Fruit fly (Drosophila melanogaster) whole organism, embryonic: Measurements from ENCODE around the gene cni.

Experiments
- Atf3 ChIP-seq: fragments of 200-800 bp; sonication (Bioruptor generic); optimal IDR thresholded peaks from 3 replicates; lab custom pipeline; 2016; ENCODE audit warnings: missing biosample characterization, missing genetic modification characterization
- B-H1 ChIP-seq: fragments of 200-800 bp; sonication (Bioruptor generic); IDR thresholded peaks from 3 replicates; pipeline ENCODE4 v1.3.6; 2022; ENCODE audit warnings: missing biosample characterization, missing genetic modification characterization
- Bgb ChIP-seq: fragments of 200-800 bp; sonication (Bioruptor generic); IDR thresholded peaks from 2 replicates; pipeline ENCODE4 v1.3.6; 2022; ENCODE audit warnings: missing biosample characterization, missing genetic modification characterization; ENCODE audit not compliant: partially characterized antibody
- CG10462 ChIP-seq: fragments of 200-800 bp; sonication (Bioruptor generic); optimal IDR thresholded peaks from 2 replicates; lab custom pipeline; 2016; ENCODE audit warnings: missing biosample characterization, missing genetic modification characterization
- CG12299 ChIP-seq: fragments of 200-800 bp; sonication (Bioruptor generic); optimal IDR thresholded peaks from 2 replicates; lab custom pipeline; 2018; ENCODE audit warnings: missing biosample characterization, mild to moderate bottlenecking, missing genetic modification characterization
- CG14014 ChIP-seq: fragments of 200-800 bp; sonication (Bioruptor generic); IDR thresholded peaks from 2 replicates; pipeline ENCODE4 v1.3.6; 2022; ENCODE audit warnings: missing biosample characterization, missing genetic modification characterization
- CG15011 ChIP-seq: fragments of 200-800 bp; sonication (Bioruptor generic); optimal IDR thresholded peaks from 3 replicates; lab custom pipeline; 2018; ENCODE audit warnings: missing biosample characterization, mild to moderate bottlenecking, missing genetic modification characterization
- CG15073 ChIP-seq: fragments of 200-800 bp; sonication (Bioruptor generic); optimal IDR thresholded peaks from 2 replicates; lab custom pipeline; 2016; ENCODE audit warnings: missing biosample characterization, missing genetic modification characterization
- CG17612 ChIP-seq: fragments of 200-800 bp; sonication (Bioruptor generic); IDR thresholded peaks from 2 replicates; pipeline ENCODE4 v1.3.6; 2022; ENCODE audit warnings: missing biosample characterization, missing genetic modification characterization
- CG17802 ChIP-seq: fragments of 200-800 bp; sonication (Bioruptor generic); optimal IDR thresholded peaks from 2 replicates; lab custom pipeline; 2018; ENCODE audit warnings: missing biosample characterization, mild to moderate bottlenecking, missing genetic modification characterization, moderate library complexity
- CG1792 ChIP-seq: fragments of 200-800 bp; sonication (Bioruptor generic); optimal IDR thresholded peaks from 2 replicates; lab custom pipeline; 2016; ENCODE audit warnings: missing biosample characterization, missing genetic modification characterization
- CG1832 ChIP-seq: fragments of 200-800 bp; sonication (Bioruptor generic); optimal IDR thresholded peaks from 2 replicates; lab custom pipeline; 2017; ENCODE audit warnings: missing biosample characterization, mild to moderate bottlenecking, missing genetic modification characterization, inconsistent platforms
- CG2116 ChIP-seq: fragments of 200-800 bp; sonication (Bioruptor generic); optimal IDR thresholded peaks from 3 replicates; lab custom pipeline; 2018; ENCODE audit warnings: missing biosample characterization, mild to moderate bottlenecking, missing genetic modification characterization
- CG2199 ChIP-seq: fragments of 200-800 bp; sonication (Bioruptor generic); IDR thresholded peaks from 3 replicates; pipeline ENCODE4 v1.3.6; 2022; ENCODE audit warnings: missing biosample characterization, missing genetic modification characterization
- CG2712 ChIP-seq: fragments of 200-800 bp; optimal IDR thresholded peaks from 3 replicates; lab custom pipeline; 2019; ENCODE audit warnings: missing biosample characterization, mild to moderate bottlenecking, missing genetic modification characterization, moderate library complexity
- CG2875 ChIP-seq: fragments of 200-800 bp; sonication (Bioruptor generic); optimal IDR thresholded peaks from 2 replicates; lab custom pipeline; 2017; ENCODE audit warnings: missing biosample characterization, mild to moderate bottlenecking, missing genetic modification characterization, missing genetic modification reagents
- CG30431 ChIP-seq: fragments of 200-800 bp; sonication (Bioruptor generic); optimal IDR thresholded peaks from 2 replicates; lab custom pipeline; 2017; ENCODE audit warnings: missing biosample characterization, missing genetic modification characterization
- CG34224 ChIP-seq: fragments of 200-800 bp; sonication (Bioruptor generic); IDR thresholded peaks from 3 replicates; pipeline ENCODE4 v1.3.6; 2022; ENCODE audit warnings: missing biosample characterization, missing genetic modification characterization; ENCODE audit not compliant: partially characterized antibody
- CG43689 ChIP-seq: fragments of 200-800 bp; sonication (Bioruptor generic); IDR thresholded peaks from 2 replicates; pipeline ENCODE4 v1.3.6; 2022; ENCODE audit warnings: missing biosample characterization, missing genetic modification characterization
- CG6813 ChIP-seq: fragments of 200-800 bp; sonication (Bioruptor generic); optimal IDR thresholded peaks from 2 replicates; lab custom pipeline; 2017; ENCODE audit warnings: missing biosample characterization, missing genetic modification characterization, mild to moderate bottlenecking, moderate library complexity, missing genetic modification reagents
- CG7556 ChIP-seq: fragments of 200-800 bp; sonication (Bioruptor generic); optimal IDR thresholded peaks from 2 replicates; lab custom pipeline; 2017; ENCODE audit warnings: missing biosample characterization, mild to moderate bottlenecking, missing genetic modification characterization
- CG8944 ChIP-seq: fragments of 200-800 bp; sonication (Bioruptor generic); optimal IDR thresholded peaks from 3 replicates; lab custom pipeline; 2016; ENCODE audit warnings: missing biosample characterization, missing genetic modification characterization
- CTCF ChIP-seq: fragments of 200-800 bp; sonication (Bioruptor generic); optimal IDR thresholded peaks from 2 replicates; lab custom pipeline; 2017; ENCODE audit warnings: missing biosample characterization, mild to moderate bottlenecking, missing genetic modification characterization, moderate library complexity
- CrebB ChIP-seq: fragments of 200-800 bp; sonication (Bioruptor generic); optimal IDR thresholded peaks from 3 replicates; lab custom pipeline; 2018; ENCODE audit warnings: missing biosample characterization, mild to moderate bottlenecking, missing genetic modification characterization
- Dip2 ChIP-seq: fragments of 200-800 bp; sonication (Bioruptor generic); IDR thresholded peaks from 2 replicates; pipeline ENCODE4 v1.3.6; 2022; ENCODE audit warnings: missing biosample characterization, missing genetic modification characterization
- Doc2 ChIP-seq: fragments of 200-800 bp; sonication (Bioruptor generic); IDR thresholded peaks from 2 replicates; pipeline ENCODE4 v1.3.6; 2022; ENCODE audit warnings: missing biosample characterization, missing genetic modification characterization
- Ets97D ChIP-seq: fragments of 200-800 bp; sonication (Bioruptor generic); optimal IDR thresholded peaks from 3 replicates; lab custom pipeline; 2016; ENCODE audit warnings: missing biosample characterization, missing genetic modification characterization
- Gsc ChIP-seq: fragments of 200-800 bp; sonication (Bioruptor generic); IDR thresholded peaks from 2 replicates; pipeline ENCODE4 v1.3.6; 2022; ENCODE audit warnings: missing biosample characterization, missing genetic modification characterization
- HLH54F ChIP-seq: fragments of 200-800 bp; sonication (Bioruptor generic); optimal IDR thresholded peaks from 3 replicates; lab custom pipeline; 2016; ENCODE audit warnings: missing biosample characterization, missing genetic modification characterization
- HmgZ ChIP-seq: fragments of 200-800 bp; sonication (Bioruptor generic); optimal IDR thresholded peaks from 2 replicates; lab custom pipeline; 2018; ENCODE audit warnings: missing biosample characterization, mild to moderate bottlenecking, missing genetic modification characterization
- Poxn ChIP-seq: fragments of 200-800 bp; sonication (Bioruptor generic); IDR thresholded peaks from 2 replicates; pipeline ENCODE4 v1.3.6; 2022; ENCODE audit warnings: missing biosample characterization, missing genetic modification characterization
- Rx ChIP-seq: fragments of 200-800 bp; sonication (Bioruptor generic); IDR thresholded peaks from 2 replicates; pipeline ENCODE4 v1.3.6; 2022; ENCODE audit warnings: missing biosample characterization, missing genetic modification characterization
- Trl ChIP-seq, 3 experiments: fragments of >200 bp in 2 of 3; fragments of 200-800 bp in 1 of 3; sonication (Bioruptor generic) in 1 of 3; optimal IDR thresholded peaks; 2 replicates in 1 of 3; 3 replicates in 2 of 3; lab custom pipeline; 2016 to 2017; ENCODE audit warnings: missing biosample characterization in 1 of 3, missing genetic modification characterization in 1 of 3
- ac ChIP-seq: fragments of 200-800 bp; sonication (Bioruptor generic); optimal IDR thresholded peaks from 3 replicates; lab custom pipeline; 2017; ENCODE audit warnings: missing biosample characterization, mild to moderate bottlenecking, missing genetic modification characterization
- br ChIP-seq: fragments of >200 bp; optimal IDR thresholded peaks from 2 replicates; lab custom pipeline; 2017
- cad ChIP-seq: fragments of >200 bp; optimal IDR thresholded peaks from 2 replicates; lab custom pipeline; 2017; ENCODE audit warnings: missing biosample characterization, missing genetic modification characterization
- chn ChIP-seq: fragments of 200-800 bp; sonication (Bioruptor generic); optimal IDR thresholded peaks from 2 replicates; lab custom pipeline; 2016; ENCODE audit warnings: missing biosample characterization, missing genetic modification characterization
- danr ChIP-seq: fragments of 200-800 bp; sonication (Bioruptor generic); IDR thresholded peaks from 2 replicates; pipeline ENCODE4 v1.3.6; 2022; ENCODE audit warnings: missing biosample characterization, missing genetic modification characterization
- disco-r ChIP-seq: fragments of 200-800 bp; sonication (Bioruptor generic); optimal IDR thresholded peaks from 2 replicates; lab custom pipeline; 2016; ENCODE audit warnings: missing biosample characterization, missing genetic modification characterization
- emc ChIP-seq: fragments of 200-800 bp; sonication (Bioruptor generic); optimal IDR thresholded peaks from 2 replicates; lab custom pipeline; 2016; ENCODE audit warnings: missing biosample characterization, missing genetic modification characterization
- eve ChIP-seq, 2 experiments: fragments of >200 bp; optimal IDR thresholded peaks; 2 replicates each; lab custom pipeline; 2017; ENCODE audit warnings: missing biosample characterization in 2 of 2, missing genetic modification characterization in 2 of 2
- gfzf ChIP-seq: fragments of 200-800 bp; sonication (Bioruptor generic); optimal IDR thresholded peaks from 2 replicates; lab custom pipeline; 2016; ENCODE audit warnings: missing biosample characterization, mild to moderate bottlenecking, missing genetic modification characterization, moderate library complexity
- grau ChIP-seq: fragments of 200-800 bp; optimal IDR thresholded peaks from 3 replicates; lab custom pipeline; 2019; ENCODE audit warnings: missing biosample characterization, mild to moderate bottlenecking, missing genetic modification characterization, moderate library complexity
- hbn ChIP-seq: fragments of 200-800 bp; sonication (Bioruptor generic); IDR thresholded peaks from 2 replicates; pipeline ENCODE4 v1.3.6; 2022; ENCODE audit warnings: missing biosample characterization, missing genetic modification characterization; ENCODE audit not compliant: partially characterized antibody
- ind ChIP-seq: fragments of 200-800 bp; sonication (Bioruptor generic); optimal IDR thresholded peaks from 3 replicates; lab custom pipeline; 2016; ENCODE audit warnings: missing biosample characterization, missing genetic modification characterization
- inv ChIP-seq: fragments of 200-800 bp; sonication (Bioruptor generic); IDR thresholded peaks from 2 replicates; pipeline ENCODE4 v1.3.6; 2022; ENCODE audit warnings: missing biosample characterization, missing genetic modification characterization; ENCODE audit not compliant: partially characterized antibody
- ken ChIP-seq: fragments of 200-800 bp; sonication (Bioruptor generic); IDR thresholded peaks from 3 replicates; pipeline ENCODE4 v1.3.6; 2022; ENCODE audit warnings: missing biosample characterization, missing genetic modification characterization
- org-1 ChIP-seq: fragments of 200-800 bp; sonication (Bioruptor generic); optimal IDR thresholded peaks from 2 replicates; lab custom pipeline; 2017; ENCODE audit warnings: missing biosample characterization, missing genetic modification characterization
- pzg ChIP-seq: fragments of 200-800 bp; sonication (Bioruptor generic); optimal IDR thresholded peaks from 3 replicates; lab custom pipeline; 2018; ENCODE audit warnings: missing biosample characterization, mild to moderate bottlenecking, missing genetic modification characterization, moderate library complexity
- row ChIP-seq: fragments of 200-800 bp; sonication (Bioruptor generic); IDR thresholded peaks from 3 replicates; pipeline ENCODE4 v1.3.6; 2022; ENCODE audit warnings: missing biosample characterization, missing genetic modification characterization
- stwl ChIP-seq: fragments of 200-800 bp; sonication (Bioruptor generic); optimal IDR thresholded peaks from 3 replicates; lab custom pipeline; 2018; ENCODE audit warnings: missing biosample characterization, mild to moderate bottlenecking, missing genetic modification characterization, moderate library complexity
- tx ChIP-seq: fragments of 200-800 bp; sonication (Bioruptor generic); optimal IDR thresholded peaks from 2 replicates; lab custom pipeline; 2016; ENCODE audit warnings: missing biosample characterization, missing genetic modification characterization

cni gene

DNA sequence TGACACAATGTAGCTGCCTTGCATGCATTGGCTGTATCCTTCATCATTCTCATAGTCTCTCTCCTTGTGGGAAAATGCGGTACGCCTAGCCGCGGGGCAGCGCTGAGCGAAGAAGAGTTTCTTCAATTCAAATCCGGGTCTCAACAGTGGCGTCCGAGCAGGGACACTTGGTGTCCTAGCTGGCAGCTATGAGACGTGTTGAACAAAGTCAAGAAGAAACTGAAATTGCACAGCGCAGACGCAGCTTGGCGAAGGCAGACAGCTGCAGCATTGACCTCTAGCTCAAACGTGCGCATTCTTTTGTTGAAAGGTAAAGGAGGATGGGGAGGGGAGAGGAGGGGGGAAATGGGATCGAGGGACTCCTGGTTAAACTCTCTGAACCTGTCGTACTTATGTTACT, 46.8 kb downstream of the cni start (continued):
- TF ChIP-seq CG43689 (GFP tag; lab: Robert Waterston, UW): no peak
- TF ChIP-seq Poxn (GFP tag; lab: Robert Waterston, UW): no peak
- peak; percentile 15 for TF ChIP-seq CG1832
- TF ChIP-seq CG2875 (GFP tag; lab: Kevin White, UChicago): no peak
- no peak for TF ChIP-seq CG17612 (GFP tag; lab: Robert Waterston, UW)
- TF ChIP-seq CG15011 (GFP tag; lab: Kevin White, UChicago): no peak
- no peak for TF ChIP-seq HLH54F (GFP tag; lab: Kevin White, UChicago)
- TF ChIP-seq CG15073 (GFP tag; lab: Kevin White, UChicago): peak; percentile 86
- no peak for TF ChIP-seq Bgb (GFP tag; lab: Robert Waterston, UW)
- no peak for TF ChIP-seq ac (GFP tag; lab: Kevin White, UChicago)
- no peak for TF ChIP-seq danr
- TF ChIP-seq CG17802 (tag; lab: Kevin White, UChicago): no peak
- no peak for TF ChIP-seq Gsc (GFP tag; lab: Robert Waterston, UW)
- TF ChIP-seq CG1792 (GFP tag; lab: Kevin White, UChicago): no peak
- TF ChIP-seq CrebB (tag; lab: Kevin White, UChicago): no peak
- no peak for TF ChIP-seq Rx
- TF ChIP-seq grau (tag; lab: Kevin White, UChicago): no peak
- no peak for TF ChIP-seq emc (GFP tag; lab: Kevin White, UChicago)
- 0 out of 3 replicates have a peak, but pooled peaks have one; percentile 72 for TF ChIP-seq CG2199 (GFP tag; lab: Robert Waterston, UW)
- TF ChIP-seq ind (GFP tag; lab: Kevin White, UChicago): no peak
- TF ChIP-seq br (lab: Kevin White, UChicago): no peak
- no peak for TF ChIP-seq org-1 (GFP tag; lab: Kevin White, UChicago)
- no peak for TF ChIP-seq inv
- no peak for TF ChIP-seq CG14014 (GFP tag; lab: Robert Waterston, UW)
- TF ChIP-seq chn: no peak
- TF ChIP-seq Atf3 (GFP tag; lab: Kevin White, UChicago): no peak
- TF ChIP-seq, all 482 proteins: peak for 12

dm6 chr2L:16261576-16262217, 48.8 kb downstream of the cni start, which contains the start of the genes twe and CG4935:
Gene twe (minus strand): TSS chr2L:16261877.
Gene CG4935 (plus strand): TSS chr2L:16262141.
- TF ChIP-seq CG2712 (tag; lab: Kevin White, UChicago) (peak; percentile 1), CTCF (GFP tag; lab: Kevin White, UChicago) (peak; percentile 37), CG10462 (GFP tag; lab: Kevin White, UChicago) (no peak), CG12299 (tag; lab: Kevin White, UChicago) (peak; percentile 3), tx (no peak), CG7556 (GFP tag; lab: Kevin White, UChicago) (peak; percentile 2), Ets97D (GFP tag; lab: Kevin White, UChicago) (no peak), eve (GFP tag; optimal IDR thresholded peaks at IDR 0.05; lab: Kevin White, UChicago) (no peak), gfzf (GFP tag; lab: Kevin White, UChicago) (peak; percentile 55), cad (no peak), Trl (optimal IDR thresholded peaks at IDR 0.05; lab: Kevin White, UChicago) (no peak), Trl (GFP tag; optimal IDR thresholded peaks at IDR 0.05; lab: Kevin White, UChicago) (no peak), ken (no peak), CG30431 (no peak), disco-r (GFP tag; lab: Kevin White, UChicago) (no peak), CG6813 (GFP tag; lab: Kevin White, UChicago) (no peak), Doc2 (no peak), CG34224 (no peak), stwl (tag; lab: Kevin White, UChicago) (peak; percentile 46), org-1 (GFP tag; lab: Kevin White, UChicago) (no peak), Dip2 (no peak), CG2116 (GFP tag; lab: Kevin White, UChicago) (peak; percentile 2), HmgZ (tag; lab: Kevin White, UChicago) (peak; percentile 1), pzg (GFP tag; lab: Kevin White, UChicago) (peak; percentile 11), danr (no peak), B-H1 (GFP tag; lab: Robert Waterston, UW) (no peak), hbn (GFP tag; lab: Robert Waterston, UW) (no peak), row (GFP tag; lab: Robert Waterston, UW) (peak; percentile 26; the same call in 1 of the 3 replicates), CG8944 (GFP tag; lab: Kevin White, UChicago) (no peak)
